Fruit fly (Drosophila melanogaster): ENCODE measurements around the gene CG9515.

Gene CG9515

dm6 chr2L:8982584-8983302 lies 39.7 kb upstream of the CG9515 start (continued):
- TF ChIP-seq CG16863 (GFP tag; optimal IDR thresholded peaks at IDR 0.05) (peak; percentile 27), D (optimal IDR thresholded peaks at IDR 0.05) (no peak), D (GFP tag; optimal IDR thresholded peaks at IDR 0.05) (no peak), zfh2 (GFP tag; optimal IDR thresholded peaks at IDR 0.05) (peak; percentile 21), CG5245 (GFP tag; optimal IDR thresholded peaks at IDR 0.05) (no peak), ranshi (GFP tag; IDR thresholded peaks at IDR 0.05) (0 out of 2 replicates have a peak, but pooled peaks have one; percentile 4), CG8478 (optimal IDR thresholded peaks at IDR 0.05) (no peak), scrt (GFP tag; optimal IDR thresholded peaks at IDR 0.05) (peak; percentile 38), CG1602 (GFP tag; optimal IDR thresholded peaks at IDR 0.05) (peak; percentile 28), CG8089 (GFP tag; optimal IDR thresholded peaks at IDR 0.05) (peak; percentile 13), CG6683 (GFP tag; optimal IDR thresholded peaks at IDR 0.05) (peak; percentile 4), CoRest (tag; optimal IDR thresholded peaks at IDR 0.05) (peak; percentile 65), ttk (GFP tag; IDR thresholded peaks at IDR 0.05) (peak; percentile 33; the same call in 1 of the 2 replicates), ci (GFP tag; IDR thresholded peaks at IDR 0.05) (peak; percentile 62; the same call in 1 of the 3 replicates), odd (GFP tag; optimal IDR thresholded peaks at IDR 0.05) (peak; percentile 53), sim (GFP tag; IDR thresholded peaks at IDR 0.05) (no peak), CG3847 (GFP tag; IDR thresholded peaks at IDR 0.05) (peak; percentile 51; the same call in 1 of the 2 replicates), stc (GFP tag; IDR thresholded peaks at IDR 0.05) (peak; percentile 66), CG12769 (tag; optimal IDR thresholded peaks at IDR 0.05) (no peak), lab (GFP tag; optimal IDR thresholded peaks at IDR 0.05) (peak; percentile 74), gsb-n (tag; optimal IDR thresholded peaks at IDR 0.05) (no peak), Scr (GFP tag; IDR thresholded peaks at IDR 0.05; ENCODE audit: partially characterized antibody) (no peak), Ets65A (GFP tag) (peak; percentile 51), row (GFP tag; IDR thresholded peaks at IDR 0.05) (peak; percentile 73), lmd (GFP tag; IDR thresholded peaks at IDR 0.05) (peak; percentile 62; the same call in 1 of the 2 replicates), CG12104 (GFP tag; optimal IDR thresholded peaks at IDR 0.05) (peak; percentile 11), maf-S (GFP tag; optimal IDR thresholded peaks at IDR 0.05) (peak; percentile 44), CG2199 (GFP tag; IDR thresholded peaks at IDR 0.05) (no peak), tll (GFP tag; optimal IDR thresholded peaks at IDR 0.05) (no peak), Poxn (GFP tag; IDR thresholded peaks at IDR 0.05) (no peak), Oaz (GFP tag; IDR thresholded peaks at IDR 0.05) (no peak), CG32772 (GFP tag; IDR thresholded peaks at IDR 0.05) (no peak), cwo (GFP tag; optimal IDR thresholded peaks at IDR 0.05) (peak; percentile 32), E2f1 (GFP tag; IDR thresholded peaks at IDR 0.05) (0 out of 2 replicates have a peak, but pooled peaks have one; percentile 35), oc (tag; optimal IDR thresholded peaks at IDR 0.05) (no peak), GATAe (GFP tag; conservative IDR thresholded peaks at IDR 0.05) (no peak), Optix (GFP tag; IDR thresholded peaks at IDR 0.05) (no peak), fd3F (GFP tag; optimal IDR thresholded peaks at IDR 0.05) (peak; percentile 45), NFAT (GFP tag; IDR thresholded peaks at IDR 0.05) (peak; percentile 28; the same call in 1 of the 2 replicates), E2f2 (GFP tag; IDR thresholded peaks at IDR 0.05) (peak; percentile 54; the same call in 1 of the 2 replicates), kni (GFP tag; optimal IDR thresholded peaks at IDR 0.05) (no peak), CG8359 (GFP tag; optimal IDR thresholded peaks at IDR 0.05; ENCODE audit: borderline replicate concordance) (no peak), HLH4C (GFP tag; IDR thresholded peaks at IDR 0.05; ENCODE audit: partially characterized antibody) (no peak), Six4 (GFP tag; optimal IDR thresholded peaks at IDR 0.05) (no peak), CG10209 (GFP tag; optimal IDR thresholded peaks at IDR 0.05) (peak; percentile 59), Dip2 (GFP tag; IDR thresholded peaks at IDR 0.05) (no peak), tio (GFP tag; optimal IDR thresholded peaks at IDR 0.05) (peak; percentile 26), CG10654 (GFP tag; optimal IDR thresholded peaks at IDR 0.05) (peak; percentile 4), CG18011 (GFP tag; optimal IDR thresholded peaks at IDR 0.05) (peak; percentile 2), CG18262 (tag; optimal IDR thresholded peaks at IDR 0.05) (peak; percentile 2)
